Fruit fly (Drosophila melanogaster): Measurements from ENCODE around the gene CG31921.

The CG31921 gene

DNA sequence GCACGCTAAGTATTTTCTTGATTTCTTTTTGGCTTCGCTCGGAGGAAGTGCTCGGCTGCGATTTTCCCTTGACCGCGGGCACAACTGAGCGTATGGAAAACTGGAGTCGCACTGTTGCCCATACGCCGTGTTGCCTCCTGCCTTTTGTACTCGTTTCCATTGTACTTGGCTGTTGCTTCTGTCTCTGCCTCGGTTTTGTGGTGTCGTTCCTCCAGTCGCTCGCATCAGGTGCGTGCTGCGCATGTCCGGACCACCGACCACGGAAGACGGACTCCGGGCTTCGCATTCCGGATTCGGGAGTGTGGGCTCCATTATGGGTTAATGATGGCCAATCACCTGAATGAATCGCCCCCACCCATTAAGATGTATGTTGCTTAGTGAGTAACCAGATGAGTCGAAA, 40.5 kb downstream of the CG31921 start, which contains the start of gene CG3625:
Gene CG3625, minus strand, starts transcription at position 139 of the 400 bp plus-strand sequence.
- TF ChIP-seq toe (GFP tag; optimal IDR thresholded peaks at IDR 0.05) (no peak), Clk (GFP tag; optimal IDR thresholded peaks at IDR 0.05) (no peak), CG7101 (tag; optimal IDR thresholded peaks at IDR 0.05) (no peak), Hr96 (GFP tag; optimal IDR thresholded peaks at IDR 0.05) (no peak), CG11617 (GFP tag; optimal IDR thresholded peaks at IDR 0.05) (no peak), Crg-1 (GFP tag; optimal IDR thresholded peaks at IDR 0.05) (no peak), CG1620 (GFP tag; optimal IDR thresholded peaks at IDR 0.05) (no peak), cic (GFP tag; optimal IDR thresholded peaks at IDR 0.05) (no peak), cnc (optimal IDR thresholded peaks at IDR 0.05) (no peak), pad (GFP tag; optimal IDR thresholded peaks at IDR 0.05) (no peak)

DNA sequence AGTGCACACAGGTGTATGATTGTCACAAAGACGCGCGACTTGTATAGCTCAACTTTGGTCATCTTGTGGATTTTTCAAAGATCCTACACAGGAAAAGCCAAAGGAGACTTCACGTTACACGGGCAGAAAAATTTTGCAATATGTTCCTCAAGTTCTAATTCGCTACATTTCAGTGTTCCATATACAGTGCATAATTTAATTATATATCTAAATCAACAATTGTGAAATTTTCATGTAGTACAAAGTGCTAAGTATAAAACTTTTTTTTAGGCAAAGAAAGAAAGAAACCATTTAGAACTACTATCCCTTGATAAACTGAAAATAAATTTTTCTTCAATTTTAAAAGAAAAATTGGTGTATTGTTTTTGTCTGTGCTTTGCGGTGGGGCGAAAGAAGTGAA, 41.2 kb downstream of the CG31921 start:
- no peak for TF ChIP-seq pad (GFP tag; optimal IDR thresholded peaks at IDR 0.05)
- no peak for TF ChIP-seq CG1620 (GFP tag; optimal IDR thresholded peaks at IDR 0.05)
- TF ChIP-seq CG12768 (GFP tag; optimal IDR thresholded peaks at IDR 0.05), result no peak
- TF ChIP-seq CG11617 (GFP tag; optimal IDR thresholded peaks at IDR 0.05), result no peak
- no peak for TF ChIP-seq kay (GFP tag; ENCODE audit: borderline replicate concordance)
- no peak for TF ChIP-seq bab1 (GFP tag; optimal IDR thresholded peaks at IDR 0.05)
- TF ChIP-seq cic (GFP tag; optimal IDR thresholded peaks at IDR 0.05), result no peak
- no peak for TF ChIP-seq Mnt (GFP tag; optimal IDR thresholded peaks at IDR 0.05)
- no peak for TF ChIP-seq Crg-1 (GFP tag; optimal IDR thresholded peaks at IDR 0.05)
- TF ChIP-seq CG14711 (tag; optimal IDR thresholded peaks at IDR 0.05), result no peak
- no peak for TF ChIP-seq Hr96 (GFP tag; optimal IDR thresholded peaks at IDR 0.05)
- TF ChIP-seq Clk (GFP tag; optimal IDR thresholded peaks at IDR 0.05), result no peak
- no peak for TF ChIP-seq toe (GFP tag; optimal IDR thresholded peaks at IDR 0.05)
- TF ChIP-seq CG7101 (tag; optimal IDR thresholded peaks at IDR 0.05), result no peak
- no peak for TF ChIP-seq CG7045 (GFP tag; optimal IDR thresholded peaks at IDR 0.05)
- TF ChIP-seq tj (GFP tag; optimal IDR thresholded peaks at IDR 0.05), result no peak
- no peak for TF ChIP-seq CG33017 (tag; optimal IDR thresholded peaks at IDR 0.05)
- no peak for TF ChIP-seq ovo (GFP tag; optimal IDR thresholded peaks at IDR 0.05)

- no peak for TF ChIP-seq CG14711 (tag; optimal IDR thresholded peaks at IDR 0.05)
- no peak for TF ChIP-seq bab1 (GFP tag; optimal IDR thresholded peaks at IDR 0.05)
- no peak for TF ChIP-seq CG33017 (tag; optimal IDR thresholded peaks at IDR 0.05)
- no peak for TF ChIP-seq CG5204 (GFP tag; optimal IDR thresholded peaks at IDR 0.05)
- no peak for TF ChIP-seq CG1620 (GFP tag; optimal IDR thresholded peaks at IDR 0.05)
- no peak for TF ChIP-seq tj (GFP tag; optimal IDR thresholded peaks at IDR 0.05)
- TF ChIP-seq cnc (optimal IDR thresholded peaks at IDR 0.05), result no peak
- TF ChIP-seq kay (GFP tag; ENCODE audit: borderline replicate concordance), result no peak
- no peak for TF ChIP-seq CG11617 (GFP tag; optimal IDR thresholded peaks at IDR 0.05)
- TF ChIP-seq Crg-1 (GFP tag; optimal IDR thresholded peaks at IDR 0.05), result no peak
- no peak for TF ChIP-seq CG7045 (GFP tag; optimal IDR thresholded peaks at IDR 0.05)
- TF ChIP-seq toe (GFP tag; optimal IDR thresholded peaks at IDR 0.05), result no peak
- no peak for TF ChIP-seq Hr96 (GFP tag; optimal IDR thresholded peaks at IDR 0.05)
- TF ChIP-seq Mnt (GFP tag; optimal IDR thresholded peaks at IDR 0.05), result no peak
- TF ChIP-seq ovo (GFP tag; optimal IDR thresholded peaks at IDR 0.05), result no peak
- no peak for TF ChIP-seq CG7101 (tag; optimal IDR thresholded peaks at IDR 0.05)
- no peak for TF ChIP-seq cic (GFP tag; optimal IDR thresholded peaks at IDR 0.05)
These were observed 41.8 kb downstream of the CG31921 start for dm6 chr2L:290373-290772.

DNA sequence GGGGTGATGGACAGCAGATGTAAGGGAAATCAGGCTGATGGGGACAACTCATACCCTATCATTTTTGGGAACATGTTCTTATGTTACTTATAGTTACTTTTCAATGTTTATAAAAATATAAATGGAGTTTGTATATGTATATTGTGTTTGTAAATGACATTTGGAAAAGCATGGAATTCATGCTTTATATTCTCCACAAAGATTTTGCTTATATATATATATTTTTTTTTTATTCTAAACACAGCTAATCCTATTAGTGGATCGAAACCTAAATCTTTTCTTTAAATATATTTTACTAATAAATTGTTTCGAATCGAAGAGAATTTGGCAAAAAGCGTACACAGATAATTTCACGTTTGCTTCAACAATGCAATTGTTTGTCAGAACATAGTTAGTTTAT, 43.1 kb downstream of the CG31921 start, which contains the start of gene Amnionless:
Gene Amnionless, minus strand, starts transcription at position 101 of the 400 bp plus-strand sequence.
- TF ChIP-seq kay (GFP tag; ENCODE audit: borderline replicate concordance), result no peak
- TF ChIP-seq Clk (GFP tag; optimal IDR thresholded peaks at IDR 0.05), result no peak
- no peak for TF ChIP-seq CG5204 (GFP tag; optimal IDR thresholded peaks at IDR 0.05)
- TF ChIP-seq ovo (GFP tag; optimal IDR thresholded peaks at IDR 0.05), result no peak
- TF ChIP-seq CG14711 (tag; optimal IDR thresholded peaks at IDR 0.05), result no peak
- no peak for TF ChIP-seq cic (GFP tag; optimal IDR thresholded peaks at IDR 0.05)
- TF ChIP-seq toe (GFP tag; optimal IDR thresholded peaks at IDR 0.05), result no peak
- no peak for TF ChIP-seq cnc (optimal IDR thresholded peaks at IDR 0.05)
- no peak for TF ChIP-seq Crg-1 (GFP tag; optimal IDR thresholded peaks at IDR 0.05)
- TF ChIP-seq Hr96 (GFP tag; optimal IDR thresholded peaks at IDR 0.05), result no peak
- TF ChIP-seq bab1 (GFP tag; optimal IDR thresholded peaks at IDR 0.05), result no peak

- TF ChIP-seq CG14711 (tag; optimal IDR thresholded peaks at IDR 0.05) (peak; percentile 60), cic (GFP tag; optimal IDR thresholded peaks at IDR 0.05) (peak; percentile 98), Mnt (GFP tag; optimal IDR thresholded peaks at IDR 0.05) (peak; percentile 83), pad (GFP tag; optimal IDR thresholded peaks at IDR 0.05) (peak; percentile 64), toe (GFP tag; optimal IDR thresholded peaks at IDR 0.05) (no peak), CG33017 (tag; optimal IDR thresholded peaks at IDR 0.05) (peak; percentile 88), kay (GFP tag; ENCODE audit: borderline replicate concordance) (no peak), CG7045 (GFP tag; optimal IDR thresholded peaks at IDR 0.05) (peak; percentile 76), tj (GFP tag; optimal IDR thresholded peaks at IDR 0.05) (peak; percentile 47), Crg-1 (GFP tag; optimal IDR thresholded peaks at IDR 0.05) (peak; percentile 51), CG1620 (GFP tag; optimal IDR thresholded peaks at IDR 0.05) (peak; percentile 52), cnc (optimal IDR thresholded peaks at IDR 0.05) (no peak), CG12768 (GFP tag; optimal IDR thresholded peaks at IDR 0.05) (peak; percentile 90), Clk (GFP tag; optimal IDR thresholded peaks at IDR 0.05) (peak; percentile 65), Hr96 (GFP tag; optimal IDR thresholded peaks at IDR 0.05) (no peak), bab1 (GFP tag; optimal IDR thresholded peaks at IDR 0.05) (no peak), ovo (GFP tag; optimal IDR thresholded peaks at IDR 0.05) (peak; percentile 40), CG11617 (GFP tag; optimal IDR thresholded peaks at IDR 0.05) (peak; percentile 76), CG7101 (tag; optimal IDR thresholded peaks at IDR 0.05) (peak; percentile 85), CG5204 (GFP tag; optimal IDR thresholded peaks at IDR 0.05) (no peak)
These were observed 45.7 kb downstream of the CG31921 start for dm6 chr2L:286421-286820.

DNA sequence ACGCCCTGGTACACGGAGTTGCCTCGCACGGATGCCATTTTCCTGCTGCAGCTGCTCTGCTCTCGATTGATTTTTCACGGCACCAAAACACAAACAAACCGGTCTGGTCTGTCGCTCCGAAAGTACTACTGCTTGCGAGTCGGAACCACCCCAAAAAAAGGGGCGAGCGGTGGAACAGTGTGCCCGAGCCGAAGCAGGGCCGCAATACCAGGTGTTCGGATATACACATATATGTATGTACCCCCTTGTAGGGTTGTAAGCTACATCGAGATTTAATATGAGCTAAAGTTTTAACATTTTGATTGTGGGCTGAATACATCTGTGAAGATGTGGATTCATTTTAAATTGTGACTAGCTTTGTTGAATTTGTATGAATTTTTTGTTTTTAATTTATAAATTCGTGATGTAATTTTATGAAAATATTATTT, 46.5 kb downstream of the CG31921 start:
- TF ChIP-seq Crg-1 (GFP tag; optimal IDR thresholded peaks at IDR 0.05) (no peak), bab1 (GFP tag; optimal IDR thresholded peaks at IDR 0.05) (peak; percentile 39), cic (GFP tag; optimal IDR thresholded peaks at IDR 0.05) (no peak), CG5204 (GFP tag; optimal IDR thresholded peaks at IDR 0.05) (no peak), Mnt (GFP tag; optimal IDR thresholded peaks at IDR 0.05) (no peak), Hr96 (GFP tag; optimal IDR thresholded peaks at IDR 0.05) (no peak), toe (GFP tag; optimal IDR thresholded peaks at IDR 0.05) (no peak), kay (GFP tag; ENCODE audit: borderline replicate concordance) (no peak), Clk (GFP tag; optimal IDR thresholded peaks at IDR 0.05) (no peak), CG7101 (tag; optimal IDR thresholded peaks at IDR 0.05) (peak; percentile 57), CG14711 (tag; optimal IDR thresholded peaks at IDR 0.05) (peak; percentile 90), cnc (optimal IDR thresholded peaks at IDR 0.05) (no peak), ovo (GFP tag; optimal IDR thresholded peaks at IDR 0.05) (no peak), CG12768 (GFP tag; optimal IDR thresholded peaks at IDR 0.05) (peak; percentile 51), CG33017 (tag; optimal IDR thresholded peaks at IDR 0.05) (peak; percentile 62), pad (GFP tag; optimal IDR thresholded peaks at IDR 0.05) (peak; percentile 49), CG11617 (GFP tag; optimal IDR thresholded peaks at IDR 0.05) (no peak), CG1620 (GFP tag; optimal IDR thresholded peaks at IDR 0.05) (no peak), tj (GFP tag; optimal IDR thresholded peaks at IDR 0.05) (no peak), CG7045 (GFP tag; optimal IDR thresholded peaks at IDR 0.05) (peak; percentile 23)
